Fruit fly (Drosophila melanogaster) whole organism, wandering third instar larva: Measurements from ENCODE around the gene CG32170.

Experiments used
- CG32264 ChIP-seq: fragments of 200-800 bp; sonication (Bioruptor generic); optimal IDR thresholded peaks from 2 replicates; lab custom pipeline; 2016; ENCODE audit warnings: missing biosample characterization, missing genetic modification characterization
- CG9705 ChIP-seq: fragments of 200-800 bp; sonication (Bioruptor generic); optimal IDR thresholded peaks from 2 replicates; lab custom pipeline; 2018; ENCODE audit warnings: missing biosample characterization, mild to moderate bottlenecking, missing genetic modification characterization
- CrebA ChIP-seq: fragments of 200-800 bp; sonication (Bioruptor generic); optimal IDR thresholded peaks from 2 replicates; lab custom pipeline; 2016; ENCODE audit warnings: missing biosample characterization, mild to moderate bottlenecking, missing genetic modification characterization, borderline replicate concordance
- Dfd ChIP-seq: fragments of >200 bp; optimal IDR thresholded peaks from 2 replicates; lab custom pipeline; 2017; ENCODE audit warnings: missing biosample characterization, missing genetic modification characterization
- Dif ChIP-seq: fragments of 200-275, 200-300 bp; sonication (Bioruptor generic); optimal IDR thresholded peaks from 2 replicates; lab custom pipeline; 2018; ENCODE audit warnings: missing biosample characterization, missing genetic modification characterization; ENCODE audit not compliant: partially characterized antibody
- GATAd ChIP-seq: sonication (Bioruptor generic); optimal IDR thresholded peaks from 2 replicates; lab custom pipeline; 2016; ENCODE audit warnings: missing biosample characterization, missing genetic modification characterization
- HLH106 ChIP-seq: fragments of 200-800 bp; optimal IDR thresholded peaks from 3 replicates; lab custom pipeline; 2019; ENCODE audit warnings: missing biosample characterization, mild to moderate bottlenecking, missing genetic modification characterization, moderate library complexity
- Hnf4 ChIP-seq: fragments of 200-800 bp; sonication (Bioruptor generic); optimal IDR thresholded peaks from 2 replicates; lab custom pipeline; 2016; ENCODE audit warnings: missing biosample characterization, mild to moderate bottlenecking, missing genetic modification characterization
- Hr78 ChIP-seq: fragments of >200 bp; optimal IDR thresholded peaks from 2 replicates; lab custom pipeline; 2017; ENCODE audit warnings: missing biosample characterization, missing genetic modification characterization
- Jra ChIP-seq: sonication (Bioruptor generic); optimal IDR thresholded peaks from 2 replicates; lab custom pipeline; 2016; ENCODE audit warnings: missing biosample characterization, missing genetic modification characterization
- Mio ChIP-seq: sonication (Bioruptor generic); optimal IDR thresholded peaks from 2 replicates; lab custom pipeline; 2016; ENCODE audit warnings: missing biosample characterization, missing genetic modification characterization
- N ChIP-seq: fragments of >200 bp; optimal IDR thresholded peaks from 2 replicates; lab custom pipeline; 2018; ENCODE audit warnings: missing biosample characterization, missing external identifiers, missing genetic modification characterization
- OdsH ChIP-seq: fragments of 200-800 bp; sonication (Bioruptor generic); optimal IDR thresholded peaks from 2 replicates; lab custom pipeline; 2016; ENCODE audit warnings: missing biosample characterization, mild to moderate bottlenecking, missing genetic modification characterization
- Rel ChIP-seq, 2 experiments: fragments of 200-800 bp; sonication (Bioruptor generic) in 1 of 2; optimal IDR thresholded peaks; 2 replicates in 1 of 2; 3 replicates in 1 of 2; lab custom pipeline; 2016 to 2019; ENCODE audit warnings: mild to moderate bottlenecking in 2 of 2, missing biosample characterization in 2 of 2, missing genetic modification characterization in 2 of 2, moderate library complexity in 1 of 2
- Sp1 ChIP-seq: fragments of 200-800 bp; sonication (Bioruptor generic); optimal IDR thresholded peaks from 3 replicates; lab custom pipeline; 2019; ENCODE audit warnings: missing biosample characterization, mild to moderate bottlenecking, missing genetic modification characterization, moderate library complexity
- Vsx2 ChIP-seq: fragments of 200-300, 225-300 bp; sonication (Bioruptor generic); optimal IDR thresholded peaks from 2 replicates; lab custom pipeline; 2018; ENCODE audit warnings: missing biosample characterization, missing genetic modification characterization; ENCODE audit not compliant: partially characterized antibody
- brk ChIP-seq: fragments of 200-800 bp; sonication (Bioruptor generic); optimal IDR thresholded peaks from 2 replicates; lab custom pipeline; 2016; ENCODE audit warnings: missing biosample characterization, mild to moderate bottlenecking, missing genetic modification characterization
- dl ChIP-seq, 2 experiments: fragments of 175-275, 200-275 bp in 1 of 2; fragments of 200-275 bp in 1 of 2; sonication (Bioruptor generic); optimal IDR thresholded peaks; lab custom pipeline; 2018; ENCODE audit warnings: mild to moderate bottlenecking in 2 of 2, missing biosample characterization in 2 of 2, missing genetic modification characterization in 2 of 2, moderate library complexity in 2 of 2; ENCODE audit not compliant: partially characterized antibody in 2 of 2, insufficient read depth in 1 of 2
- dmrt93B ChIP-seq: fragments of 200-800 bp; sonication (Bioruptor generic); optimal IDR thresholded peaks from 2 replicates; lab custom pipeline; 2018; ENCODE audit warnings: missing biosample characterization, mild to moderate bottlenecking, missing genetic modification characterization
- dsf ChIP-seq: sonication (Bioruptor generic); optimal IDR thresholded peaks from 2 replicates; lab custom pipeline; 2016; ENCODE audit warnings: missing biosample characterization, missing genetic modification characterization, borderline replicate concordance
- ey ChIP-seq: fragments of 200-800 bp; sonication (Bioruptor generic); optimal IDR thresholded peaks from 2 replicates; lab custom pipeline; 2016; ENCODE audit warnings: missing biosample characterization, missing genetic modification characterization
- foxo ChIP-seq, 2 experiments: fragments of 200-800 bp; sonication (Bioruptor generic); optimal IDR thresholded peaks; 2 replicates in 1 of 2; 3 replicates in 1 of 2; lab custom pipeline; 2016 to 2017; ENCODE audit warnings: missing biosample characterization in 2 of 2, missing genetic modification characterization in 2 of 2
- fru ChIP-seq: fragments of 200-800 bp; sonication (Bioruptor generic); optimal IDR thresholded peaks from 3 replicates; lab custom pipeline; 2016; ENCODE audit warnings: missing biosample characterization, mild to moderate bottlenecking, missing genetic modification characterization
- h ChIP-seq: fragments of 200-800 bp; sonication (Bioruptor generic); optimal IDR thresholded peaks from 3 replicates; lab custom pipeline; 2016; ENCODE audit warnings: missing biosample characterization, mild to moderate bottlenecking, missing genetic modification characterization
- pan ChIP-seq: fragments of >200 bp; optimal IDR thresholded peaks from 2 replicates; lab custom pipeline; 2017
- psq ChIP-seq: fragments of 200-800 bp; sonication (Bioruptor generic); optimal IDR thresholded peaks from 3 replicates; lab custom pipeline; 2017; ENCODE audit warnings: missing biosample characterization, mild to moderate bottlenecking, missing genetic modification characterization, moderate library complexity
- rgr ChIP-seq: fragments of 200-800 bp; sonication (Bioruptor generic); optimal IDR thresholded peaks from 3 replicates; lab custom pipeline; 2016; ENCODE audit warnings: missing biosample characterization, mild to moderate bottlenecking, missing genetic modification characterization
- sage ChIP-seq: fragments of 200-800 bp; sonication (Bioruptor generic); optimal IDR thresholded peaks from 2 replicates; lab custom pipeline; 2016; ENCODE audit warnings: missing biosample characterization, mild to moderate bottlenecking, missing genetic modification characterization
- sv ChIP-seq: fragments of 200-800 bp; sonication (Bioruptor generic); optimal IDR thresholded peaks from 3 replicates; lab custom pipeline; 2016; ENCODE audit warnings: missing biosample characterization, missing genetic modification characterization
- tai ChIP-seq: sonication (Bioruptor generic); optimal IDR thresholded peaks from 2 replicates; lab custom pipeline; 2016; ENCODE audit warnings: missing biosample characterization, missing genetic modification characterization
- usp ChIP-seq: fragments of >200 bp; optimal IDR thresholded peaks from 2 replicates; lab custom pipeline; 2017; ENCODE audit warnings: missing biosample characterization, missing genetic modification characterization
- woc ChIP-seq: sonication (Bioruptor generic); optimal IDR thresholded peaks from 2 replicates; lab custom pipeline; 2016; ENCODE audit warnings: missing biosample characterization, mild to moderate bottlenecking, missing genetic modification characterization

Gene CG32170

DNA sequence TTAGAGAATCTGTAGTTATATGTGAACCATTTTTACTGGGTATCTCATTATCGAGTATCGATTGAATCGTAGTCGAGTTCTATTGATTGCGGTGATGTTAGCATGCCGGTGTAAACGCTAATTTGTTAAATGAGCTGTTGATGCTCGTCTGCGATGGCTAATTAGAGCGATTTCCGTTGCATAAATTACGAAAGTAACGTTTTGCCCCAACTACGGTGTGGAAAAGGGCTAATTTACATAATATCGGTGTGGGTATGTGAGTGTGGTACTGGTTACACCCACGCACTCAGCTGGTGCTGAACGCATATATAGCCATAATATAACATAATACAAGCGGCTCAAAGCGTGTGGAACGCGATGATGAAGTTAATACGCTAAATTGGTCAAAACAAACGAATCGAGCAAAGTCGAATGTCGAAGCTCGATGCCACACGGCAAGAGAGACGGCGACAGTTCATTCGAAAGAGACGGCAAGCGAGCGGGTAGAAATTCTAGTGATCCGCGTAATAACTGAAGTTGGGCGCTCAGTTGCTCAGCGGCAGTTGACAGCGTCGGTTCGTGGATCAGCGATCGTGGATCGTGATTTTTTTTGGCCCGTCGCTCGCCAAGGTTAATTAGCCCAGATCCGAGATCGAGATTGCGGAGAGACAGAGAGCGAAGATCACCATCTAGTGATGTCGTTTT lies at the start of gene CG32170:
TSS of gene CG32170 (plus strand) at position 525 of the 684 bp plus-strand sequence.
- TF ChIP-seq Vsx2 (GFP tag; lab: Kevin White, UChicago) (peak; percentile 42), rgr (GFP tag; lab: Kevin White, UChicago) (no peak)

- no peak for TF ChIP-seq OdsH
- no peak for TF ChIP-seq Sp1 (GFP tag; lab: Kevin White, UChicago)
- no peak for TF ChIP-seq brk (GFP tag; lab: Kevin White, UChicago)
- no peak for TF ChIP-seq rgr (GFP tag; lab: Kevin White, UChicago)
- TF ChIP-seq woc (GFP tag; lab: Kevin White, UChicago): no peak
- no peak for TF ChIP-seq GATAd (GFP tag; lab: Kevin White, UChicago)
Measured at dm6 chr3L:16828967-16829366, 48.1 kb upstream of the CG32170 start, which contains the start of gene CG13024. Gene CG13024, minus strand, starts transcription at chr3L:16829074.

dm6 chr3L:16829983-16830382 lies 47.1 kb upstream of the CG32170 start:
- TF ChIP-seq Jra (GFP tag; lab: Kevin White, UChicago) (no peak), h (GFP tag; lab: Kevin White, UChicago) (no peak), foxo (GFP tag; optimal IDR thresholded peaks at IDR 0.05; lab: Kevin White, UChicago) (no peak), CrebA (no peak), CG9705 (no peak), Hr78 (GFP tag; lab: Kevin White, UChicago) (no peak), sv (GFP tag; lab: Kevin White, UChicago) (no peak), Hnf4 (GFP tag; lab: Kevin White, UChicago) (no peak), brk (GFP tag; lab: Kevin White, UChicago) (no peak), sage (GFP tag; lab: Kevin White, UChicago) (no peak), OdsH (no peak), woc (GFP tag; lab: Kevin White, UChicago) (no peak), Dif (GFP tag; lab: Kevin White, UChicago) (no peak), ey (no peak), HLH106 (tag; lab: Kevin White, UChicago) (no peak), Dfd (GFP tag; lab: Kevin White, UChicago) (no peak), Mio (no peak), Rel (GFP tag; optimal IDR thresholded peaks at IDR 0.05; lab: Kevin White, UChicago) (no peak), Rel (tag; optimal IDR thresholded peaks at IDR 0.05; lab: Kevin White, UChicago) (no peak), dsf (GFP tag; lab: Kevin White, UChicago) (no peak), dmrt93B (no peak)
- TF ChIP-seq, all 38 proteins: peak for 0

DNA sequence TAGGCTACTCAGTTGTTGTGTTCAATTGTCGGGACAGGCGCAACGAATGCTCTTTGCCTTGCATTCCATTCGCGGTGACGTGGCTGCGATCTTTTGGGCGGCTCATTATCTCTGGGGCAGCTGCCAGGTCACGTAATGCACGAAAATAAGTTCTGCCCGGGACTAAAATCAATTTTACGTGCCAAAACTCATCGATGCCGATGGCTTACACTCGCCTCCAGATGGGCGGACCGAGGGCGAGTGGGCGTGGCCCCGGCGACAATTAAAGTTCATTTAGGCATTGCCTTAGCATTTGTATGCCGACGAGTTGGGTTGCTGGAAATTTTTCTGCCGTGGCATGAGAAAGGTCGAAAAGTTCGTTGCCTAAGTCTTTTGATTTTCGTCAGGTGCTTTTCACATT lies 40.4 kb upstream of the CG32170 start:
- TF ChIP-seq OdsH (no peak), N (no peak), HLH106 (tag; lab: Kevin White, UChicago) (no peak), Dfd (GFP tag; lab: Kevin White, UChicago) (no peak), fru (GFP tag; lab: Kevin White, UChicago) (no peak), pan (lab: Kevin White, UChicago) (no peak), sv (GFP tag; lab: Kevin White, UChicago) (no peak), Mio (no peak), usp (GFP tag; lab: Kevin White, UChicago) (no peak), CG32264 (GFP tag; lab: Kevin White, UChicago) (no peak), psq (no peak), Hnf4 (GFP tag; lab: Kevin White, UChicago) (no peak), h (GFP tag; lab: Kevin White, UChicago) (no peak), tai (GFP tag; lab: Kevin White, UChicago) (no peak), dl (GFP tag; optimal IDR thresholded peaks at IDR 0.05; lab: Kevin White, UChicago; ENCODE audit: insufficient read depth in 1 of 2, partially characterized antibody in 2 of 2) (no peak)
